Fruit fly (Drosophila melanogaster) whole organism, embryonic: ENCODE measurements around the gene CG14715.

Source experiments
- ATbp ChIP-seq: fragments of 200-800 bp; sonication (Bioruptor generic); optimal IDR thresholded peaks from 2 replicates; lab custom pipeline; 2017; ENCODE audit warnings: missing biosample characterization, mild to moderate bottlenecking, missing genetic modification characterization, missing genetic modification reagents
- Awh ChIP-seq: fragments of 200-800 bp; sonication (Bioruptor generic); IDR thresholded peaks from 2 replicates; pipeline ENCODE4, ENCODE4 v1.3.6; 2022; ENCODE audit warnings: missing biosample characterization, missing genetic modification characterization
- CG1233 ChIP-seq: fragments of 200-800 bp; sonication (Bioruptor generic); optimal IDR thresholded peaks from 4 replicates; lab custom pipeline; 2018; ENCODE audit warnings: missing biosample characterization, mild to moderate bottlenecking, missing genetic modification characterization
- CG13287 ChIP-seq: fragments of 200-800 bp; sonication (Bioruptor generic); IDR thresholded peaks from 2 replicates; pipeline ENCODE4 v1.3.6; 2022; ENCODE audit warnings: missing biosample characterization, missing genetic modification characterization; ENCODE audit not compliant: partially characterized antibody
- CG14441 ChIP-seq: fragments of 200-800 bp; sonication (Bioruptor generic); IDR thresholded peaks from 2 replicates; pipeline ENCODE4 v1.3.6; 2022; ENCODE audit warnings: missing biosample characterization, missing genetic modification characterization
- CG18764 ChIP-seq: fragments of 200-800 bp; sonication (Bioruptor generic); optimal IDR thresholded peaks from 3 replicates; lab custom pipeline; 2016; ENCODE audit warnings: missing biosample characterization, missing genetic modification characterization
- CG2120 ChIP-seq: fragments of 200-800 bp; sonication (Bioruptor generic); optimal IDR thresholded peaks from 3 replicates; lab custom pipeline; 2016; ENCODE audit warnings: missing biosample characterization, missing genetic modification characterization
- CG2199 ChIP-seq: fragments of 200-800 bp; sonication (Bioruptor generic); IDR thresholded peaks from 3 replicates; pipeline ENCODE4 v1.3.6; 2022; ENCODE audit warnings: missing biosample characterization, missing genetic modification characterization
- CG2678 ChIP-seq: fragments of 200-800 bp; sonication (Bioruptor generic); optimal IDR thresholded peaks from 3 replicates; lab custom pipeline; 2019; ENCODE audit warnings: missing biosample characterization, mild to moderate bottlenecking, missing genetic modification characterization, moderate library complexity
- CG3163 ChIP-seq: fragments of 200-800 bp; sonication (Bioruptor generic); optimal IDR thresholded peaks from 3 replicates; lab custom pipeline; 2016; ENCODE audit warnings: missing biosample characterization, missing genetic modification characterization
- CG34422 ChIP-seq: fragments of 200-800 bp; sonication (Bioruptor generic); IDR thresholded peaks from 3 replicates; pipeline ENCODE4 v1.3.6; 2022; ENCODE audit warnings: missing biosample characterization, missing genetic modification characterization
- CG3838 ChIP-seq: fragments of 200-800 bp; sonication (Bioruptor generic); optimal IDR thresholded peaks from 3 replicates; lab custom pipeline; 2016; ENCODE audit warnings: missing biosample characterization, missing genetic modification characterization
- CG42726 ChIP-seq: fragments of 200-800 bp; sonication (Bioruptor generic); IDR thresholded peaks from 2 replicates; pipeline ENCODE4 v1.3.6; 2022; ENCODE audit warnings: missing biosample characterization, missing genetic modification characterization; ENCODE audit not compliant: partially characterized antibody
- CG6689 ChIP-seq: fragments of 200-800 bp; sonication (Bioruptor generic); IDR thresholded peaks from 2 replicates; pipeline ENCODE4 v1.3.6; 2022; ENCODE audit warnings: missing biosample characterization, missing genetic modification characterization
- Deaf1 ChIP-seq: fragments of 200-800 bp; optimal IDR thresholded peaks from 3 replicates; lab custom pipeline; 2019; ENCODE audit warnings: missing biosample characterization, mild to moderate bottlenecking, missing genetic modification characterization, moderate library complexity
- Drgx ChIP-seq: fragments of 200-800 bp; sonication (Bioruptor generic); IDR thresholded peaks from 2 replicates; pipeline ENCODE4 v1.3.6; 2022; ENCODE audit warnings: missing biosample characterization, missing genetic modification characterization
- Hmr ChIP-seq: fragments of 200-800 bp; sonication (Bioruptor generic); optimal IDR thresholded peaks from 3 replicates; lab custom pipeline; 2017; ENCODE audit warnings: mild to moderate bottlenecking, missing biosample characterization, missing genetic modification reagents, missing genetic modification characterization
- Med ChIP-seq: fragments of 200-800 bp; sonication (Bioruptor generic); peaks from one replicate; lab custom pipeline; 2016; ENCODE audit warnings: missing biosample characterization, missing genetic modification characterization, mild to moderate bottlenecking, inconsistent platforms, moderate library complexity
- Trl ChIP-seq, 3 experiments: fragments of >200 bp in 2 of 3; fragments of 200-800 bp in 1 of 3; sonication (Bioruptor generic) in 1 of 3; optimal IDR thresholded peaks; 2 replicates in 1 of 3; 3 replicates in 2 of 3; lab custom pipeline; 2016 to 2017; ENCODE audit warnings: missing biosample characterization in 1 of 3, missing genetic modification characterization in 1 of 3
- ash1 ChIP-seq: fragments of 200-800 bp; sonication (Bioruptor generic); optimal IDR thresholded peaks from 2 replicates; lab custom pipeline; 2018; ENCODE audit warnings: missing biosample characterization, mild to moderate bottlenecking, missing genetic modification characterization
- bsh ChIP-seq, 2 experiments: fragments of 200-800 bp; sonication (Bioruptor generic); optimal IDR thresholded peaks; 2 replicates each; lab custom pipeline; 2017 to 2018; ENCODE audit warnings: mild to moderate bottlenecking in 2 of 2, missing biosample characterization in 2 of 2, missing genetic modification characterization in 2 of 2, moderate library complexity in 1 of 2
- chinmo ChIP-seq: fragments of 200-800 bp; sonication (Bioruptor generic); IDR thresholded peaks from 4 replicates; pipeline ENCODE4 v1.3.6; 2022; ENCODE audit warnings: missing biosample characterization, missing genetic modification characterization; ENCODE audit not compliant: partially characterized antibody
- crp ChIP-seq, 2 experiments: fragments of 200-800 bp; sonication (Bioruptor generic); optimal IDR thresholded peaks; 2 replicates in 1 of 2; 3 replicates in 1 of 2; lab custom pipeline; 2017; ENCODE audit warnings: missing biosample characterization in 2 of 2, missing genetic modification characterization in 2 of 2, mild to moderate bottlenecking in 1 of 2, moderate library complexity in 1 of 2
- hbn ChIP-seq: fragments of 200-800 bp; sonication (Bioruptor generic); IDR thresholded peaks from 2 replicates; pipeline ENCODE4 v1.3.6; 2022; ENCODE audit warnings: missing biosample characterization, missing genetic modification characterization; ENCODE audit not compliant: partially characterized antibody
- ken ChIP-seq: fragments of 200-800 bp; sonication (Bioruptor generic); IDR thresholded peaks from 3 replicates; pipeline ENCODE4 v1.3.6; 2022; ENCODE audit warnings: missing biosample characterization, missing genetic modification characterization
- klu ChIP-seq: fragments of 200-800 bp; sonication (Bioruptor generic); IDR thresholded peaks from 2 replicates; pipeline ENCODE4 v1.3.6; 2022; ENCODE audit warnings: missing biosample characterization, missing genetic modification characterization
- kni ChIP-seq: fragments of 200-800 bp; sonication (Bioruptor generic); optimal IDR thresholded peaks from 3 replicates; lab custom pipeline; 2017; ENCODE audit warnings: mild to moderate bottlenecking, missing biosample characterization, missing genetic modification reagents, missing genetic modification characterization
- lilli ChIP-seq: fragments of 200-800 bp; sonication (Bioruptor generic); optimal IDR thresholded peaks from 3 replicates; lab custom pipeline; 2016; ENCODE audit warnings: missing biosample characterization, missing genetic modification characterization
- mam ChIP-seq: fragments of 200-800 bp; sonication (Bioruptor generic); optimal IDR thresholded peaks from 3 replicates; lab custom pipeline; 2016; ENCODE audit warnings: missing biosample characterization, missing genetic modification characterization
- nom ChIP-seq: fragments of 200-800 bp; sonication (Bioruptor generic); optimal IDR thresholded peaks from 2 replicates; lab custom pipeline; 2017; ENCODE audit warnings: missing biosample characterization, missing genetic modification characterization, mild to moderate bottlenecking, moderate library complexity, missing genetic modification reagents
- otp ChIP-seq: fragments of 200-800 bp; sonication (Bioruptor generic); IDR thresholded peaks from 3 replicates; pipeline ENCODE4, ENCODE4 v1.3.6; 2022; ENCODE audit warnings: missing biosample characterization, missing genetic modification characterization
- sd ChIP-seq: fragments of 200-800 bp; sonication (Bioruptor generic); optimal IDR thresholded peaks from 3 replicates; lab custom pipeline; 2018; ENCODE audit warnings: missing biosample characterization, mild to moderate bottlenecking, missing genetic modification characterization, moderate library complexity
- sim ChIP-seq: fragments of 200-800 bp; sonication (Bioruptor generic); IDR thresholded peaks from 2 replicates; pipeline ENCODE4 v1.3.6; 2022; ENCODE audit warnings: missing biosample characterization, missing genetic modification characterization
- slbo ChIP-seq: fragments of 200-800 bp; sonication (Bioruptor generic); IDR thresholded peaks from 2 replicates; pipeline ENCODE4 v1.3.6; 2022; ENCODE audit warnings: missing biosample characterization, missing genetic modification characterization
- sqz ChIP-seq: fragments of 200-800 bp; sonication (Bioruptor generic); optimal IDR thresholded peaks from 3 replicates; lab custom pipeline; 2018; ENCODE audit warnings: missing biosample characterization, mild to moderate bottlenecking, missing genetic modification characterization
- zfh2 ChIP-seq: fragments of 200-800 bp; sonication (Bioruptor generic); optimal IDR thresholded peaks from 2 replicates; lab custom pipeline; 2016; ENCODE audit warnings: missing biosample characterization, missing genetic modification characterization

CG14715 gene

dm6 chr3R:11639946-11640588, 34.0 kb upstream of the CG14715 start (continued):
- peak; percentile 35 for TF ChIP-seq CG2678
- TF ChIP-seq sd (tag; lab: Kevin White, UChicago), result peak; percentile 72
- TF ChIP-seq Hmr (GFP tag; lab: Kevin White, UChicago), result no peak
- no peak for TF ChIP-seq crp (GFP tag; optimal IDR thresholded peaks at IDR 0.05; lab: Kevin White, UChicago)
- TF ChIP-seq ken (GFP tag; lab: Robert Waterston, UW), result no peak
- TF ChIP-seq ash1 (GFP tag; lab: Kevin White, UChicago), result no peak
- TF ChIP-seq CG14441 (GFP tag; lab: Robert Waterston, UW), result no peak
- TF ChIP-seq CG42726 (GFP tag; lab: Robert Waterston, UW), result no peak
- peak; percentile 5 for TF ChIP-seq mam
- TF ChIP-seq sim (GFP tag; lab: Robert Waterston, UW), result no peak
- TF ChIP-seq CG6689 (GFP tag; lab: Robert Waterston, UW), result no peak
- TF ChIP-seq CG3838 (GFP tag; lab: Kevin White, UChicago), result no peak
- 0 out of 2 replicates have a peak, but pooled peaks have one; percentile 8 for TF ChIP-seq klu (GFP tag; lab: Robert Waterston, UW)
- no peak for TF ChIP-seq kni (GFP tag; lab: Kevin White, UChicago)
- no peak for TF ChIP-seq CG18764 (GFP tag; lab: Kevin White, UChicago)
- peak; percentile 32 for TF ChIP-seq CG2120 (GFP tag; lab: Kevin White, UChicago)
- TF ChIP-seq slbo (GFP tag; lab: Robert Waterston, UW), result peak; percentile 33; the same call in 1 of the 2 replicates
- TF ChIP-seq, all 482 proteins: peak for 22

dm6 chr3R:11646826-11647225, 27.2 kb upstream of the CG14715 start:
- peak; percentile 2 for TF ChIP-seq ATbp (GFP tag; lab: Kevin White, UChicago)
- peak in 1 of 2 experiments; percentile 73 for TF ChIP-seq bsh (GFP tag; optimal IDR thresholded peaks at IDR 0.05; lab: Kevin White, UChicago)
- no peak for TF ChIP-seq zfh2 (GFP tag; lab: Kevin White, UChicago)
- peak; percentile 51 for TF ChIP-seq Deaf1 (tag; lab: Kevin White, UChicago)
- TF ChIP-seq lilli, result no peak
- peak; percentile 62 for TF ChIP-seq sqz
- no peak for TF ChIP-seq Awh (GFP tag; lab: Robert Waterston, UW)
- TF ChIP-seq Trl (optimal IDR thresholded peaks at IDR 0.05; lab: Kevin White, UChicago), result peak in 1 of 2 experiments; percentile 34
- TF ChIP-seq Trl (GFP tag; optimal IDR thresholded peaks at IDR 0.05; lab: Kevin White, UChicago), result no peak
- TF ChIP-seq Drgx (GFP tag; lab: Robert Waterston, UW), result 0 out of 2 replicates have a peak, but pooled peaks have one; percentile 23
- TF ChIP-seq CG2199 (GFP tag; lab: Robert Waterston, UW), result 0 out of 3 replicates have a peak, but pooled peaks have one; percentile 42
- TF ChIP-seq CG34422 (GFP tag; lab: Robert Waterston, UW), result peak; percentile 51; the same call in 1 of the 3 replicates
- peak; percentile 20; the same call in 1 of the 2 replicates for TF ChIP-seq CG13287 (GFP tag; lab: Robert Waterston, UW)
- no peak for TF ChIP-seq CG1233 (GFP tag; lab: Kevin White, UChicago)
- 0 out of 3 replicates have a peak, but pooled peaks have one; percentile 4 for TF ChIP-seq otp (GFP tag; lab: Robert Waterston, UW)
- no peak for TF ChIP-seq mam
- peak; percentile 71 for TF ChIP-seq CG3163
- TF ChIP-seq Med (GFP tag; lab: Kevin White, UChicago), result peak; percentile 49
- 0 out of 2 replicates have a peak, but pooled peaks have one; percentile 31 for TF ChIP-seq hbn (GFP tag; lab: Robert Waterston, UW)
- TF ChIP-seq nom (GFP tag; lab: Kevin White, UChicago), result peak; percentile 98
- TF ChIP-seq chinmo (GFP tag; lab: Robert Waterston, UW), result 0 out of 4 replicates have a peak, but pooled peaks have one; percentile 74
